Worm (Caenorhabditis elegans) whole organism, young adult: ENCODE data around the gene srx-82.

Experiments used
- B0336.3 ChIP-seq: fragments of 200-800 bp; sonication (Bioruptor generic); IDR thresholded peaks from 2 replicates; pipeline ENCODE4 v1.3.6; 2022; ENCODE audit warnings: missing genetic modification characterization, missing compliant biosample characterization
- F33H1.4 ChIP-seq: fragments of 200-800 bp; sonication (Bioruptor generic); IDR thresholded peaks from 2 replicates; pipeline ENCODE4 v1.3.6; 2022; ENCODE audit warnings: missing genetic modification reagents, missing genetic modification characterization, missing compliant biosample characterization
- F49E8.2 ChIP-seq: sonication (generic microtip); optimal IDR thresholded peaks from 3 replicates; lab custom pipeline; 2017; ENCODE audit warnings: missing genetic modification characterization, mild to moderate bottlenecking, missing compliant biosample characterization, antibody characterized with exemption, moderate library complexity; ENCODE audit not compliant: insufficient read depth
- akir-1 ChIP-seq: fragments of 200-800 bp; sonication (Bioruptor generic); optimal IDR thresholded peaks from 2 replicates; lab custom pipeline; 2018; ENCODE audit warnings: mild to moderate bottlenecking, missing genetic modification characterization, moderate library complexity, missing compliant biosample characterization
- ama-1 ChIP-seq, 3 experiments: fragments of 150-350 bp in 1 of 3; sonication (generic microtip) in 2 of 3; optimal IDR thresholded peaks; 2 replicates each; lab custom pipeline; 2014 to 2018; ENCODE audit warnings: missing biosample characterization in 2 of 3, missing genetic modification characterization in 2 of 3, missing genetic modification reagents in 2 of 3
- bed-1 ChIP-seq: fragments of 200-800 bp; sonication (Bioruptor generic); IDR thresholded peaks from 2 replicates; pipeline ENCODE4 v1.3.6; 2022; ENCODE audit warnings: missing genetic modification reagents, missing genetic modification characterization, missing compliant biosample characterization
- bed-2 ChIP-seq: fragments of 200-800 bp; sonication (Bioruptor generic); IDR thresholded peaks from 2 replicates; pipeline ENCODE4 v1.3.6; 2022; ENCODE audit warnings: missing genetic modification reagents, missing genetic modification characterization, missing compliant biosample characterization
- cebp-1 ChIP-seq, 2 experiments: fragments of 200-800 bp in 1 of 2; sonication (Bioruptor generic) in 1 of 2; sonication (generic microtip) in 1 of 2; IDR thresholded peaks in 1 of 2; optimal IDR thresholded peaks in 1 of 2; 2 replicates each; pipeline versions ENCODE4 v1.3.6 to Lab custom; 2017 to 2022; ENCODE audit warnings: missing compliant biosample characterization in 2 of 2, missing genetic modification characterization in 2 of 2, mild to moderate bottlenecking in 1 of 2, missing genetic modification reagents in 1 of 2, moderate library complexity in 1 of 2
- ceh-27 ChIP-seq: fragments of 200-800 bp; sonication (Bioruptor generic); optimal IDR thresholded peaks from 2 replicates; lab custom pipeline; 2018; ENCODE audit warnings: mild to moderate bottlenecking, missing genetic modification characterization, moderate library complexity, missing compliant biosample characterization
- ceh-79 ChIP-seq: sonication (generic microtip); optimal IDR thresholded peaks from 2 replicates; lab custom pipeline; 2017; ENCODE audit warnings: mild to moderate bottlenecking, missing genetic modification characterization, missing compliant biosample characterization
- dox-1 ChIP-seq: fragments of 200-800 bp; sonication (Bioruptor generic); IDR thresholded peaks from 2 replicates; pipeline ENCODE4 v1.3.6; 2022; ENCODE audit warnings: missing genetic modification reagents, missing genetic modification characterization, missing compliant biosample characterization
- efl-1 ChIP-seq: fragments of 150-350 bp; optimal IDR thresholded peaks from 2 replicates; lab custom pipeline; 2014; ENCODE audit warnings: missing biosample characterization, missing genetic modification reagents, missing genetic modification characterization
- hlh-26 ChIP-seq: fragments of 200-800 bp; sonication (Bioruptor generic); conservative IDR thresholded peaks from 2 replicates; pipeline ENCODE4 v1.3.6; 2022; ENCODE audit warnings: missing genetic modification reagents, missing genetic modification characterization, missing compliant biosample characterization
- lin-26 ChIP-seq: fragments of 200-800 bp; sonication (Bioruptor generic); IDR thresholded peaks from 2 replicates; pipeline ENCODE4 v1.3.6; 2022; ENCODE audit warnings: missing genetic modification reagents, missing genetic modification characterization, missing compliant biosample characterization
- lin-40 ChIP-seq: sonication (generic microtip); optimal IDR thresholded peaks from 2 replicates; lab custom pipeline; 2016; ENCODE audit warnings: missing genetic modification characterization, mild to moderate bottlenecking, missing compliant biosample characterization, missing genotype, missing genetic modification reagents
- nfya-2 ChIP-seq: fragments of 200-800 bp; sonication (Bioruptor generic); IDR thresholded peaks from 2 replicates; pipeline ENCODE4 v1.3.6; 2022; ENCODE audit warnings: missing genetic modification reagents, missing genetic modification characterization, missing compliant biosample characterization
- nhr-120 ChIP-seq: fragments of 200-800 bp; sonication (Bioruptor generic); IDR thresholded peaks from 2 replicates; pipeline ENCODE4 v1.3.6; 2022; ENCODE audit warnings: missing genetic modification characterization, missing compliant biosample characterization
- nhr-179 ChIP-seq: sonication (generic microtip); optimal IDR thresholded peaks from 2 replicates; lab custom pipeline; 2016; ENCODE audit warnings: mild to moderate bottlenecking, missing genetic modification characterization, missing compliant biosample characterization
- nhr-27 ChIP-seq: fragments of 200-800 bp; sonication (Bioruptor generic); optimal IDR thresholded peaks from 2 replicates; lab custom pipeline; 2018; ENCODE audit warnings: mild to moderate bottlenecking, missing genetic modification characterization, moderate library complexity, missing compliant biosample characterization
- nhr-80 ChIP-seq: sonication (generic microtip); optimal IDR thresholded peaks from 2 replicates; lab custom pipeline; 2016; ENCODE audit warnings: missing genetic modification characterization, missing compliant biosample characterization
- repo-1 ChIP-seq: sonication (generic microtip); optimal IDR thresholded peaks from 2 replicates; lab custom pipeline; 2017; ENCODE audit warnings: mild to moderate bottlenecking, missing genetic modification characterization, missing compliant biosample characterization
- sdz-38 ChIP-seq: sonication (generic microtip); optimal IDR thresholded peaks from 2 replicates; lab custom pipeline; 2016; ENCODE audit warnings: missing genotype, missing genetic modification characterization, missing compliant biosample characterization
- snpc-3.4 ChIP-seq: sonication (generic microtip); optimal IDR thresholded peaks from 2 replicates; lab custom pipeline; 2017; ENCODE audit warnings: missing genetic modification characterization, mild to moderate bottlenecking, missing compliant biosample characterization, antibody characterized with exemption, moderate library complexity, missing genotype, missing genetic modification reagents
- snpc-4 ChIP-seq, 5 experiments: fragments of 150-350 bp in 1 of 5; sonication (generic microtip) in 4 of 5; optimal IDR thresholded peaks; 2 replicates each; lab custom pipeline; 2014 to 2018; ENCODE audit warnings: missing genetic modification characterization in 5 of 5, missing biosample characterization in 3 of 5, antibody characterized with exemption in 2 of 5, mild to moderate bottlenecking in 2 of 5, missing compliant biosample characterization in 2 of 5, missing genotype in 2 of 5, moderate library complexity in 2 of 5, missing genetic modification reagents in 1 of 5
- somi-1 ChIP-seq: fragments of 200-800 bp; sonication (Bioruptor generic); optimal IDR thresholded peaks from 2 replicates; lab custom pipeline; 2018; ENCODE audit warnings: mild to moderate bottlenecking, missing genetic modification characterization, missing compliant biosample characterization
- tlf-1 ChIP-seq: fragments of 200-800 bp; sonication (Bioruptor generic); optimal IDR thresholded peaks from 2 replicates; lab custom pipeline; 2018; ENCODE audit warnings: mild to moderate bottlenecking, missing genetic modification characterization, missing compliant biosample characterization
- ztf-18 ChIP-seq: sonication (generic microtip); optimal IDR thresholded peaks from 2 replicates; lab custom pipeline; 2016; ENCODE audit warnings: missing genotype, mild to moderate bottlenecking, missing genetic modification characterization, missing compliant biosample characterization
- ztf-25 ChIP-seq: fragments of 200-800 bp; sonication (Bioruptor generic); IDR thresholded peaks from 2 replicates; pipeline ENCODE4 v1.3.6; 2022; ENCODE audit warnings: missing genetic modification reagents, missing genetic modification characterization, missing compliant biosample characterization
- ztf-26 ChIP-seq: sonication (generic microtip); optimal IDR thresholded peaks from 2 replicates; lab custom pipeline; 2017; ENCODE audit warnings: missing genetic modification characterization, missing compliant biosample characterization
- ztf-6 ChIP-seq: fragments of 200-800 bp; sonication (Bioruptor generic); IDR thresholded peaks from 2 replicates; pipeline ENCODE4 v1.3.6; 2022; ENCODE audit warnings: missing genetic modification reagents, missing genetic modification characterization, missing compliant biosample characterization

Gene srx-82

DNA sequence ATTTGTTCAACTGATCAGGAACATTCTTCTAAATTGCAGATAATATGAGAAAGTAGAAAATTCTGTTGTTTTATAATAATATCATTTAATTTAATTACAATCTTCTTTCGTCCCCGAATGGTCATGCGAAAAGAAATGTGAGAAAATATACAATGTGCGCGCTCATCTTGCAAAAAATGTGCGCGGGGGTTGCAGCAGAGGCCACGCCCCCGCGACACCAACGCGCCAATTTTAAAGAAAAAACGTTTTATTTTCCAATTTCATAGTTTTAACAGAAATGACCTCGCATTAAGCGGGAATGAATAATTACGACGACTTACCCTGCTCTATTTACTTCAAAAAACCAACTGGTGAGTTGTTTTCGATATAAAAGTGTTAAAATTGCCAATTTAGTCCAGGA, 20.9 kb downstream of the srx-82 start, which contains the start of gene sas-5 (continued):
- peak; percentile 64 for TF ChIP-seq F33H1.4 (GFP tag; lab: Robert Waterston, UW)
- TF ChIP-seq nhr-120 = no peak
- TF ChIP-seq bed-1 (GFP tag; lab: Robert Waterston, UW) = no peak
- no peak for TF ChIP-seq ztf-6 (GFP tag; lab: Robert Waterston, UW)
- TF ChIP-seq ztf-18 = peak; percentile 67
- TF ChIP-seq bed-2 = no peak
- TF ChIP-seq repo-1 (tag; lab: Kevin White, UChicago) = no peak
- TF ChIP-seq nfya-2 (GFP tag; lab: Robert Waterston, UW) = no peak
- no peak for TF ChIP-seq nhr-179 (tag; lab: Kevin White, UChicago)
- TF ChIP-seq ceh-79 (tag; lab: Kevin White, UChicago) = no peak
- no peak for TF ChIP-seq snpc-4 (GFP tag; optimal IDR thresholded peaks at IDR 0.05; lab: Kevin White, UChicago)
- peak in 3 of 4 experiments; percentile 70 to 77 (median 76) for TF ChIP-seq snpc-4 (tag; optimal IDR thresholded peaks at IDR 0.05; lab: Kevin White, UChicago)
- no peak for TF ChIP-seq nhr-27
- no peak for TF ChIP-seq sdz-38 (tag; lab: Kevin White, UChicago)
- TF ChIP-seq, all 124 proteins: peak for 56

DNA sequence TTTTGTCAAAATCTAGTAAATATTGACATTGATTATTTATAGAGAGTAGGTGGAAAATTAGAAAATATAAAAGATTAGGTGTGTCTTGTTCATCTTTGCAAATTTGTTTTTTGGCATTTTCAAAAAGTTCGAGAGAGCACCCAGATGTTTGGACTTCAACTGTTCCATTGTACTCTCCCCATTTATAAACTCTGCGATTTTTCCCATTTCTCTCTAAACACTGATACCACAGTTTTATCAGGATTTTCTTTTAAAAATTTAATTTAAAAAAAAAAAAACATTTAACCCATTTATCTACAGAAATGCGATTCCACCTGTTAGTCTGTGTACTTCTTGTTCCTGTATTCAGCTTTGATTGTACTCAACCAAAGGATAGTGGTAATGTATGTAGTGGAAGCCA, 23.5 kb downstream of the srx-82 start, which contains the start of gene tag-290:
TSS of gene tag-290 (plus strand) at position 301 of the 400 bp plus-strand sequence.
- TF ChIP-seq ztf-25 (GFP tag; lab: Robert Waterston, UW) = no peak
- no peak for TF ChIP-seq hlh-26
- TF ChIP-seq dox-1 (GFP tag; lab: Robert Waterston, UW) = no peak

DNA sequence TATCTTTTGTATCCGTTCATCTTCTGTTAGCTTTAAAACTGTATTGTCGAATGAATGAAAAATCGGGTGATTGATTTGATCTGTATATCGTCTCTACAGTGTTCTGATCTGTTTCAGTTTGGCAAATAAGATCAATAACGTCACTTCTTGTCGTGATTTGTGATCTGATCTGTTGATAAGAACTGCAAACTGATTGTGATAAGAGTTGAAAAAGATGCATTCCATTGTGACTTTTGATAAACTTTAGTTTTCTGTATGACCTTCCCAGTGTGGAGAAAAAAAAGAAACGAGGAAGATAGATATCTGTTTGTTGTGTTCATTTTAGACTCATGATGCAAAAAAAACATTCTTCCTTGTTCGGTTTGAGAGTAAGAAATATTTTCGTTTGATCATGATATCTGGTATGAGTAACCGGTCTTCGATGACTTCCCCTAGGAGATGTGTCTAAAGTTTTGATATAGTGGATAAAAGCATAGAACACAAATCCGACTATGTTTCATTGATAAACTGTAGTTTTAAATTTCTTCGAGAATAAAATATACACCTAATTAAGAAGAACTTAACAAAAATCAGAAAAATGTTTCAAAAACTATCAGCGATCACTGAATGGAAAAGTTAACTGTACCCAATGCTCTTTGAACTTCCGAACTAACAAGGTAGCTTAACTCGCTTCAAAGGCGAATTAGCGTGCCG, 25.4 kb downstream of the srx-82 start:
- peak; percentile 38 for TF ChIP-seq nhr-80 (tag; lab: Kevin White, UChicago)
- TF ChIP-seq F49E8.2 (tag; lab: Kevin White, UChicago) = no peak
- peak; percentile 41 for TF ChIP-seq ztf-26 (tag; lab: Kevin White, UChicago)
- no peak for TF ChIP-seq snpc-3.4 (tag; lab: Kevin White, UChicago)
- peak; percentile 53 for TF ChIP-seq somi-1 (GFP tag; lab: Kevin White, UChicago)
- TF ChIP-seq lin-40 (tag; lab: Kevin White, UChicago) = peak; percentile 40

DNA sequence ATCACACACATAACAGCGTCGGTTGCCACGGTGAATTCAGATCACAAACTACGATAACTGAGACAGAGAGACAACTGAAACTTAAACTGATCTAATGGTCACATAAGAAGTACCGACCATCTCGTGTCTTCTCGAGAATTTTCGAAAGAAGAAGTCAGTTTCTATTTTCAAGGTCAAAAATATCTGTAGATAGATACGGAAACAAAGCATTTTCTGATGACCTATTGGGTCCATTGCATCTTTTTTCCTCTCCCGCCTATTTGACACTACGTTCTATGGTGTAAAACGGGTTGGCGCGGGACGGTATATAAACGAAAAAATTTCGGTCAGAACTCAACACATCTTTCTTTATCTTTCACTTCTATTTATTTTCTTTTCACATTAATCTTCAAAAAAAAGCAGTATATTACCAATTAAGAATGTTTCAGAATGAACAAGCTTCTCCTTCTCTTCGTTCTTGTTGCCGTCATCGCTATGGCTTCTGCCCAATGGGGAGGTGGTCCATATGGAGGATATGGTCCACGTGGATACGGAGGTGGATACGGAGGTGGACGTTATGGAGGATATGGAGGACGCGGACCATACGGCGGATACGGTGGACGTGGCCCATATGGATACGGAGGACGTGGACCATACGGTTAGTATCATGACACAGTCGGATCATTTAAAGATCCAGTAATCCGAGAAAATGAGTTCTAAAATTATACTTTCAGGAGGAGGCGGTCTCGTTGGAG, 26.6 kb downstream of the srx-82 start, which contains the start of gene nlp-24:
TSS of gene nlp-24 (plus strand) at position 429 of the 734 bp plus-strand sequence.
- TF ChIP-seq somi-1 (GFP tag; lab: Kevin White, UChicago) (peak; percentile 68), ceh-27 (no peak), lin-26 (peak; percentile 51; the same call in 1 of the 2 replicates), cebp-1 (GFP tag; IDR thresholded peaks at IDR 0.05; lab: Robert Waterston, UW) (no peak), cebp-1 (tag; optimal IDR thresholded peaks at IDR 0.05; lab: Kevin White, UChicago) (no peak), ama-1 (optimal IDR thresholded peaks at IDR 0.05; lab: Kevin White, UChicago) (peak; percentile 79), ama-1 (GFP tag; optimal IDR thresholded peaks at IDR 0.05; lab: Kevin White, UChicago) (no peak), ztf-26 (tag; lab: Kevin White, UChicago) (peak; percentile 78)

DNA sequence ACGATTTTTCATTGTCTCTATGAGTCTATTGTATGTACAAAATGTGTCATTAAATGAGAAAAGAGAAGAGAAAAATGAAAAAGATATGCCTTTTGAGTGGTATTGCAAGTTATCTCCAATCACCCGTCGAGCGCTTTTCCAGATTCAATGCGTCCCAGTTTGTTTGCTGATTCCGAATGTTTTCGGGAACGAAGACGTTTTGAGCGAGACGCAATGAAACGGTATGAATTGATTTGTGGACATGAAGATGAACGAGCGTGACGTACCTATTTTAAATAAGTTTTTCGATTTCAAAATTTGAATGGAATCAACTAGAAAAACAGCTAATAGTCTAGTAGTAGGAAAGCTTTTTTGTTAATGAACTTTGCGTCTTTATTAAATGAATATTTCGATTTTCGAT, 27.3 kb downstream of the srx-82 start:
- no peak for TF ChIP-seq efl-1
- 0 out of 2 replicates have a peak, but pooled peaks have one; percentile 30 for TF ChIP-seq B0336.3 (GFP tag; lab: Robert Waterston, UW)
- TF ChIP-seq dox-1 (GFP tag; lab: Robert Waterston, UW) = no peak
- peak; percentile 86 for TF ChIP-seq ama-1 (optimal IDR thresholded peaks at IDR 0.05; lab: Kevin White, UChicago)
- no peak for TF ChIP-seq ama-1 (GFP tag; optimal IDR thresholded peaks at IDR 0.05; lab: Kevin White, UChicago)
- no peak for TF ChIP-seq tlf-1
- no peak for TF ChIP-seq akir-1 (GFP tag; lab: Kevin White, UChicago)
- TF ChIP-seq ztf-26 (tag; lab: Kevin White, UChicago) = no peak
- no peak for TF ChIP-seq ztf-6 (GFP tag; lab: Robert Waterston, UW)
